Worm (Caenorhabditis elegans) whole organism, L4 larva: ENCODE results near the gene nifk-1.

ENCODE experiments used
- F10B5.3 ChIP-seq: sonication (generic microtip); optimal IDR thresholded peaks from 2 replicates; lab custom pipeline; 2016; ENCODE audit warnings: mild to moderate bottlenecking, missing genetic modification characterization, missing compliant biosample characterization
- F26F4.8 ChIP-seq: fragments of 200-800 bp; sonication (Bioruptor generic); conservative IDR thresholded peaks from 2 replicates; pipeline ENCODE4 v1.3.6; 2022; ENCODE audit warnings: missing genetic modification characterization, missing compliant biosample characterization
- F37D6.2 ChIP-seq: sonication (generic microtip); optimal IDR thresholded peaks from 2 replicates; lab custom pipeline; 2016; ENCODE audit warnings: mild to moderate bottlenecking, missing genetic modification characterization, missing compliant biosample characterization
- R02D3.7 ChIP-seq: fragments of 150-350 bp; sonication (generic microtip); optimal IDR thresholded peaks from 3 replicates; lab custom pipeline; 2014; ENCODE audit warnings: missing biosample characterization, missing genetic modification characterization
- T20F7.1 ChIP-seq: fragments of 200-800 bp; sonication (Bioruptor generic); optimal IDR thresholded peaks from 2 replicates; lab custom pipeline; 2018; ENCODE audit warnings: mild to moderate bottlenecking, missing genetic modification characterization, missing compliant biosample characterization
- T26A8.4 ChIP-seq: fragments of 200-800 bp; sonication (Bioruptor generic); IDR thresholded peaks from 2 replicates; pipeline ENCODE4 v1.3.6; 2022; ENCODE audit warnings: missing genetic modification characterization, missing compliant biosample characterization
- aha-1 ChIP-seq: fragments of 150-350 bp; peaks from one replicate; lab custom pipeline; 2014; ENCODE audit warnings: missing biosample characterization, missing genetic modification characterization
- aly-2 ChIP-seq: sonication (generic microtip); optimal IDR thresholded peaks from 2 replicates; lab custom pipeline; 2018; ENCODE audit warnings: missing biosample characterization, missing genetic modification characterization
- ama-1 ChIP-seq: fragments of 150-350 bp; optimal IDR thresholded peaks from 2 replicates; lab custom pipeline; 2014; ENCODE audit warnings: inconsistent platforms, mixed read lengths
- arid-1 ChIP-seq: fragments of 200-800 bp; sonication (Bioruptor generic); conservative IDR thresholded peaks from 2 replicates; pipeline ENCODE4 v1.3.6; 2022; ENCODE audit warnings: missing genetic modification reagents, missing genetic modification characterization, missing compliant biosample characterization
- attf-4 ChIP-seq: sonication (generic microtip); optimal IDR thresholded peaks from 3 replicates; lab custom pipeline; 2017; ENCODE audit warnings: missing biosample characterization, missing genetic modification characterization
- ceh-28 ChIP-seq: fragments of 150-350 bp; optimal IDR thresholded peaks from 2 replicates; lab custom pipeline; 2014; ENCODE audit warnings: missing biosample characterization, missing genetic modification reagents, missing genetic modification characterization
- ceh-82 ChIP-seq: sonication (generic microtip); optimal IDR thresholded peaks from 2 replicates; lab custom pipeline; 2017; ENCODE audit warnings: missing biosample characterization, missing genetic modification characterization
- ces-1 ChIP-seq: fragments of 150-350 bp; sonication (generic microtip); optimal IDR thresholded peaks from 4 replicates; lab custom pipeline; 2014; ENCODE audit warnings: missing biosample characterization, missing genetic modification reagents, missing genetic modification characterization
- ctbp-1 ChIP-seq: fragments of 200-800 bp; sonication (Bioruptor generic); IDR thresholded peaks from 2 replicates; pipeline ENCODE4 v1.3.6; 2022; ENCODE audit warnings: missing genetic modification reagents, missing genetic modification characterization, missing compliant biosample characterization
- daf-19 ChIP-seq: fragments of 200-800 bp; sonication (Bioruptor generic); conservative IDR thresholded peaks from 2 replicates; pipeline ENCODE4 v1.3.6; 2022; ENCODE audit warnings: missing genetic modification characterization, missing compliant biosample characterization
- dmd-6 ChIP-seq: fragments of 200-800 bp; sonication (Bioruptor generic); IDR thresholded peaks from 2 replicates; pipeline ENCODE4 v1.3.6; 2022; ENCODE audit warnings: missing genetic modification reagents, missing genetic modification characterization, missing compliant biosample characterization
- duxl-1 ChIP-seq: sonication (generic microtip); optimal IDR thresholded peaks from 2 replicates; lab custom pipeline; 2016; ENCODE audit warnings: mild to moderate bottlenecking, missing genetic modification characterization, moderate library complexity, missing compliant biosample characterization; ENCODE audit not compliant: poor library complexity
- dve-1 ChIP-seq: sonication (generic microtip); optimal IDR thresholded peaks from 2 replicates; lab custom pipeline; 2017; ENCODE audit warnings: antibody characterized with exemption, mild to moderate bottlenecking, missing genetic modification characterization, missing compliant biosample characterization; ENCODE audit not compliant: insufficient read depth
- fos-1 ChIP-seq: fragments of 150-350 bp; optimal IDR thresholded peaks from 2 replicates; lab custom pipeline; 2014; ENCODE audit warnings: missing biosample characterization, missing genetic modification characterization
- hlh-11 ChIP-seq: fragments of 200-800 bp; sonication (Bioruptor generic); optimal IDR thresholded peaks from 2 replicates; lab custom pipeline; 2018; ENCODE audit warnings: mild to moderate bottlenecking, missing genetic modification characterization, missing compliant biosample characterization
- lim-7 ChIP-seq: fragments of 200-800 bp; sonication (Bioruptor generic); IDR thresholded peaks from 2 replicates; pipeline ENCODE4 v1.3.6; 2022; ENCODE audit warnings: missing genetic modification characterization, missing compliant biosample characterization
- lin-13 ChIP-seq: fragments of 150-350 bp; optimal IDR thresholded peaks from 2 replicates; lab custom pipeline; 2014; ENCODE audit warnings: missing biosample characterization, missing genetic modification reagents, missing genetic modification characterization
- lin-29 ChIP-seq: fragments of 200-800 bp; sonication (Bioruptor generic); IDR thresholded peaks from 2 replicates; pipeline ENCODE4 v1.3.6; 2022; ENCODE audit warnings: missing genetic modification reagents, missing genetic modification characterization, missing compliant biosample characterization
- lin-38 ChIP-seq: fragments of 200-800 bp; sonication (Bioruptor generic); IDR thresholded peaks from 2 replicates; pipeline ENCODE4 v1.3.6; 2022; ENCODE audit warnings: missing genetic modification reagents, missing genetic modification characterization, missing compliant biosample characterization
- lir-3 ChIP-seq: sonication (generic microtip); optimal IDR thresholded peaks from 2 replicates; lab custom pipeline; 2016; ENCODE audit warnings: mild to moderate bottlenecking, missing genetic modification characterization, missing compliant biosample characterization
- madf-5 ChIP-seq, 2 experiments: fragments of 200-800 bp; sonication (Bioruptor generic); IDR thresholded peaks; 2 replicates each; pipeline ENCODE4 v1.3.6; 2022; ENCODE audit warnings: missing compliant biosample characterization in 2 of 2, missing genetic modification characterization in 2 of 2
- madf-9 ChIP-seq: fragments of 200-800 bp; sonication (Bioruptor generic); conservative IDR thresholded peaks from 2 replicates; pipeline ENCODE4 v1.3.6; 2022; ENCODE audit warnings: missing genetic modification reagents, missing genetic modification characterization, missing compliant biosample characterization
- mdt-29 ChIP-seq: fragments of 200-800 bp; sonication (Bioruptor generic); IDR thresholded peaks from 2 replicates; pipeline ENCODE4 v1.3.6; 2022; ENCODE audit warnings: missing genetic modification reagents, missing genetic modification characterization, missing compliant biosample characterization
- mes-2 ChIP-seq: sonication (generic microtip); optimal IDR thresholded peaks from 2 replicates; lab custom pipeline; 2016; ENCODE audit warnings: missing genotype, mild to moderate bottlenecking, missing genetic modification characterization, missing compliant biosample characterization; ENCODE audit not compliant: poor library complexity, severe bottlenecking
- mxl-2 ChIP-seq: fragments of 200-800 bp; sonication (Bioruptor generic); conservative IDR thresholded peaks from 2 replicates; pipeline ENCODE4 v1.3.6; 2022; ENCODE audit warnings: missing genetic modification reagents, missing genetic modification characterization, missing compliant biosample characterization
- mxl-3 ChIP-seq: fragments of 200-800 bp; sonication (Bioruptor generic); optimal IDR thresholded peaks from 2 replicates; lab custom pipeline; 2018; ENCODE audit warnings: mild to moderate bottlenecking, missing genetic modification characterization, missing compliant biosample characterization
- nhr-102 ChIP-seq: sonication (generic microtip); optimal IDR thresholded peaks from 2 replicates; lab custom pipeline; 2016; ENCODE audit warnings: mild to moderate bottlenecking, missing genetic modification characterization, moderate library complexity, missing compliant biosample characterization
- nhr-11 ChIP-seq: fragments of 150-350 bp; optimal IDR thresholded peaks from 2 replicates; lab custom pipeline; 2014; ENCODE audit warnings: missing biosample characterization, missing genetic modification characterization
- nhr-111 ChIP-seq: fragments of 200-800 bp; sonication (Bioruptor generic); optimal IDR thresholded peaks from 2 replicates; lab custom pipeline; 2018; ENCODE audit warnings: mild to moderate bottlenecking, missing genetic modification characterization, missing compliant biosample characterization
- nhr-28 ChIP-seq: fragments of 150-350 bp; optimal IDR thresholded peaks from 2 replicates; lab custom pipeline; 2014; ENCODE audit warnings: missing biosample characterization, missing genetic modification characterization
- nhr-41 ChIP-seq: fragments of 200-800 bp; sonication (Bioruptor generic); IDR thresholded peaks from 2 replicates; pipeline ENCODE4 v1.3.6; 2022; ENCODE audit warnings: missing genetic modification reagents, missing genetic modification characterization, missing compliant biosample characterization
- nhr-76 ChIP-seq: fragments of 150-350 bp; optimal IDR thresholded peaks from 2 replicates; lab custom pipeline; 2014; ENCODE audit warnings: missing biosample characterization, missing genetic modification characterization
- rbr-2 ChIP-seq: sonication (generic microtip); optimal IDR thresholded peaks from 2 replicates; lab custom pipeline; 2016; ENCODE audit warnings: missing genotype, missing genetic modification characterization, missing compliant biosample characterization
- snpc-1.2 ChIP-seq: fragments of 200-800 bp; sonication (Bioruptor generic); IDR thresholded peaks from 2 replicates; pipeline ENCODE4 v1.3.6; 2022; ENCODE audit warnings: missing genetic modification reagents, missing genetic modification characterization, missing compliant biosample characterization
- spr-1 ChIP-seq: sonication (generic microtip); optimal IDR thresholded peaks from 2 replicates; lab custom pipeline; 2016; ENCODE audit warnings: mild to moderate bottlenecking, missing genetic modification characterization, missing compliant biosample characterization
- tag-97 ChIP-seq: fragments of 200-800 bp; sonication (Bioruptor generic); IDR thresholded peaks from 2 replicates; pipeline ENCODE4 v1.3.6; 2022; ENCODE audit warnings: missing genetic modification characterization, missing compliant biosample characterization
- tra-1 ChIP-seq: fragments of 200-800 bp; sonication (Bioruptor generic); IDR thresholded peaks from 2 replicates; pipeline ENCODE4 v1.3.6; 2022; ENCODE audit warnings: missing genetic modification reagents, missing genetic modification characterization, missing compliant biosample characterization
- unc-130 ChIP-seq: sonication (generic microtip); optimal IDR thresholded peaks from 2 replicates; lab custom pipeline; 2016; ENCODE audit warnings: missing genetic modification reagents, missing genetic modification characterization, missing compliant biosample characterization
- vab-7 ChIP-seq: fragments of 200-800 bp; sonication (Bioruptor generic); IDR thresholded peaks from 2 replicates; pipeline ENCODE4 v1.3.6; 2022; ENCODE audit warnings: missing genetic modification reagents, missing genetic modification characterization, missing compliant biosample characterization

nifk-1 gene

DNA sequence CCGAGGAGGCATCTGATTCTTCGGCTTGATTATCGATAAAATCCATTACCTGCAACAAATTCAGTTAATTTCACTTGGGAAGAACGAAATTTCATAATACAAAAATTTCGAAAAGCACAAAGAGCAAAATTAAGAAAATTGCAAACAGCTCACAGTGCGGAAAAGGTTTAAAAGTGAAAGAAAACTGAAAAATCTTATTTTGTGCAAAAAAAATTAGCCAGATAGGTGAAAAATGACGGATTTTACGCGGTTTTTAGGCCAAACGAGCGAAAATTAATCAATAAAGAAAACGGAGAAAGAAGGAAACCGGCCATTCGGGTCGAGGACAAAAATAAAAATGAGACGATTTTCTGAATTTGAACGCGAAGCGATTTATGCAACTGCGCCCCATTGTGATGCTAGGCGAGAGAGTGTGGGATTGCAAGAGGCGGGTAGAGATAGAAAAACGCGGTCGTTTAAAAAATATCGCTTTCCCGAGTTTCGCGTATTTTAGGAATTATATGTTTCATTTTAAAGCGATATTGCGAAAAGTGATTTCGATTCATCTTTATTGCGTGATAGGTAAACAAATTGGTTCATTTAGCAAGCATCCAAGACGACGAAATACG lies 27.6 kb upstream of the nifk-1 start, which contains the start of gene emb-5 (continued):
- no peak for TF ChIP-seq ceh-28 (tag; lab: Kevin White, UChicago)
- TF ChIP-seq spr-1 (tag; lab: Kevin White, UChicago), result no peak
- no peak for TF ChIP-seq unc-130 (GFP tag; lab: Kevin White, UChicago)
- TF ChIP-seq F10B5.3 (tag; lab: Kevin White, UChicago), result no peak
- no peak for TF ChIP-seq dmd-6 (GFP tag; lab: Robert Waterston, UW)
- TF ChIP-seq ces-1 (GFP tag; lab: Kevin White, UChicago), result no peak
- TF ChIP-seq mxl-2 (GFP tag; lab: Robert Waterston, UW), result no peak
- TF ChIP-seq dve-1 (tag; lab: Kevin White, UChicago), result no peak
- TF ChIP-seq ama-1 (lab: Kevin White, UChicago), result peak; percentile 68
- no peak for TF ChIP-seq tra-1 (GFP tag; lab: Robert Waterston, UW)
- TF ChIP-seq nhr-28, result peak; percentile 27
- no peak for TF ChIP-seq ceh-82 (tag; lab: Kevin White, UChicago)
- TF ChIP-seq arid-1 (GFP tag; lab: Robert Waterston, UW), result no peak
- TF ChIP-seq nhr-11 (tag; lab: Kevin White, UChicago), result no peak
- no peak for TF ChIP-seq nhr-102
- no peak for TF ChIP-seq aha-1
- peak; percentile 94 for TF ChIP-seq lin-38 (GFP tag; lab: Robert Waterston, UW)
- TF ChIP-seq R02D3.7 (tag; lab: Kevin White, UChicago), result no peak
- TF ChIP-seq ctbp-1 (GFP tag; lab: Robert Waterston, UW), result no peak
- TF ChIP-seq nhr-111, result no peak
- TF ChIP-seq daf-19 (GFP tag; lab: Robert Waterston, UW), result no peak
- TF ChIP-seq attf-4 (tag; lab: Kevin White, UChicago), result no peak
- TF ChIP-seq lir-3 (tag; lab: Kevin White, UChicago), result no peak
- TF ChIP-seq lin-29 (GFP tag; lab: Robert Waterston, UW), result no peak
- no peak for TF ChIP-seq aly-2 (tag; lab: Kevin White, UChicago)
- no peak for TF ChIP-seq duxl-1 (tag; lab: Kevin White, UChicago)
- TF ChIP-seq vab-7 (GFP tag; lab: Robert Waterston, UW), result no peak
- no peak for TF ChIP-seq mdt-29
- TF ChIP-seq rbr-2 (tag; lab: Kevin White, UChicago), result no peak
- TF ChIP-seq madf-9, result no peak
- TF ChIP-seq F37D6.2 (tag; lab: Kevin White, UChicago), result no peak
- no peak for TF ChIP-seq lin-13 (GFP tag; lab: Kevin White, UChicago)
- TF ChIP-seq, all 104 proteins: peak for 9

DNA sequence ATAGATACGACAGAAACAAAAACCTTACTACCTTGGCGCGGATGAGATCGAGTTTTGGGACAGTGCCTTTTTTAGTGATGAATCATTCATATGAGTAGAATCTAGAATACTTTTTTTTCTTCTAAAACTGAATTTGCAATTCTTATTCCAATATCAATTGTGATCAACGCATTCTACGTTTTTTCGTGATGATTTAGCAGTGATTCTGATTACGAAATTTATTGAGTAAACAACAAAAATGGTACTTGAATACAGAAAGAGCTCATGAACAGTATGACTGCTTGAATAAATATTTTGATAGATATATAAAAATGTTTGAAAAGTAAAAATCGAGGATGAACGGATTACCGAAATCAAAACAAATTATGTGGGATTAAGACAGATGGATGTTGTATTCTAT lies 22.0 kb upstream of the nifk-1 start, which contains the start of gene him-18:
Gene him-18, minus strand, starts transcription at position 101 of the 400 bp plus-strand sequence.
- TF ChIP-seq madf-5 (GFP tag; IDR thresholded peaks at IDR 0.05; lab: Robert Waterston, UW), result no peak
- TF ChIP-seq mxl-3, result no peak
- TF ChIP-seq T26A8.4 (GFP tag; lab: Robert Waterston, UW), result no peak
- no peak for TF ChIP-seq T20F7.1
- TF ChIP-seq fos-1 (tag; lab: Kevin White, UChicago), result no peak
- no peak for TF ChIP-seq unc-130 (GFP tag; lab: Kevin White, UChicago)
- TF ChIP-seq snpc-1.2 (GFP tag; lab: Robert Waterston, UW), result no peak
- TF ChIP-seq ceh-82 (tag; lab: Kevin White, UChicago), result no peak
- no peak for TF ChIP-seq nhr-41
- TF ChIP-seq hlh-11 (tag; lab: Kevin White, UChicago), result no peak
- TF ChIP-seq nhr-76 (tag; lab: Kevin White, UChicago), result no peak
- no peak for TF ChIP-seq nhr-111
- no peak for TF ChIP-seq lim-7 (GFP tag; lab: Robert Waterston, UW)
- no peak for TF ChIP-seq F26F4.8
- no peak for TF ChIP-seq aha-1
- TF ChIP-seq mes-2, result no peak
- no peak for TF ChIP-seq lin-38 (GFP tag; lab: Robert Waterston, UW)
- no peak for TF ChIP-seq tag-97 (GFP tag; lab: Robert Waterston, UW)
